Worm (Caenorhabditis elegans) whole organism, L2 larva: ENCODE measurements around the gene str-71.

Experiments
- C34F6.9 ChIP-seq: fragments of 150-350 bp; optimal IDR thresholded peaks from 2 replicates; lab custom pipeline; 2014; ENCODE audit warnings: missing biosample characterization, missing genetic modification characterization
- F13H6.1 ChIP-seq: sonication (generic microtip); optimal IDR thresholded peaks from 2 replicates; lab custom pipeline; 2016; ENCODE audit warnings: missing genetic modification characterization, missing compliant biosample characterization
- Y55F3AM.14 ChIP-seq: fragments of 200-800 bp; sonication (Bioruptor generic); optimal IDR thresholded peaks from 2 replicates; lab custom pipeline; 2018; ENCODE audit warnings: mild to moderate bottlenecking, missing genetic modification characterization, missing compliant biosample characterization
- alr-1 ChIP-seq: fragments of 150-350 bp; optimal IDR thresholded peaks from 2 replicates; lab custom pipeline; 2014; ENCODE audit warnings: missing biosample characterization, missing genetic modification characterization
- aly-2 ChIP-seq: fragments of 150-350 bp; optimal IDR thresholded peaks from 2 replicates; lab custom pipeline; 2014; ENCODE audit warnings: missing biosample characterization, missing genetic modification characterization
- ama-1 ChIP-seq: fragments of 150-350 bp; optimal IDR thresholded peaks from 2 replicates; lab custom pipeline; 2018; ENCODE audit warnings: inconsistent platforms
- blmp-1 ChIP-seq: sonication (generic microtip); optimal IDR thresholded peaks from 2 replicates; lab custom pipeline; 2017; ENCODE audit warnings: missing genetic modification characterization, mild to moderate bottlenecking, missing compliant biosample characterization, antibody characterized with exemption, moderate library complexity; ENCODE audit not compliant: insufficient read depth
- ceh-82 ChIP-seq: fragments of 150-350 bp; optimal IDR thresholded peaks from 2 replicates; lab custom pipeline; 2014; ENCODE audit warnings: missing biosample characterization, missing genetic modification characterization
- crh-2 ChIP-seq: sonication (generic microtip); optimal IDR thresholded peaks from 2 replicates; lab custom pipeline; 2017; ENCODE audit warnings: missing biosample characterization, missing genetic modification characterization
- dmd-4 ChIP-seq: sonication (generic microtip); optimal IDR thresholded peaks from 2 replicates; lab custom pipeline; 2017; ENCODE audit warnings: missing biosample characterization, missing genetic modification characterization
- egl-27 ChIP-seq: sonication (generic microtip); optimal IDR thresholded peaks from 3 replicates; lab custom pipeline; 2017; ENCODE audit warnings: missing biosample characterization, missing genetic modification reagents, missing genetic modification characterization
- elt-1 ChIP-seq: fragments of 150-350 bp; optimal IDR thresholded peaks from 2 replicates; lab custom pipeline; 2014; ENCODE audit warnings: missing biosample characterization, missing genetic modification characterization
- elt-3 ChIP-seq: sonication (generic microtip); optimal IDR thresholded peaks from 2 replicates; lab custom pipeline; 2017; ENCODE audit warnings: missing biosample characterization, missing genetic modification characterization
- gmeb-1 ChIP-seq: fragments of 150-350 bp; optimal IDR thresholded peaks from 2 replicates; lab custom pipeline; 2014; ENCODE audit warnings: missing biosample characterization, missing genetic modification characterization
- lin-13 ChIP-seq: fragments of 150-350 bp; optimal IDR thresholded peaks from 2 replicates; lab custom pipeline; 2014; ENCODE audit warnings: missing biosample characterization, missing genetic modification reagents, missing genetic modification characterization
- lsy-2 ChIP-seq, 2 experiments: fragments of 150-350 bp in 1 of 2; sonication (generic microtip) in 1 of 2; optimal IDR thresholded peaks; 2 replicates each; lab custom pipeline; 2014 to 2017; ENCODE audit warnings: missing biosample characterization in 2 of 2, missing genetic modification characterization in 2 of 2
- mab-5 ChIP-seq: fragments of 150-350 bp; optimal IDR thresholded peaks from 2 replicates; lab custom pipeline; 2014; ENCODE audit warnings: missing biosample characterization, missing genetic modification characterization
- mbf-1 ChIP-seq: sonication (generic microtip); optimal IDR thresholded peaks from 2 replicates; lab custom pipeline; 2017; ENCODE audit warnings: missing biosample characterization, missing genetic modification characterization
- mdl-1 ChIP-seq, 2 experiments: fragments of 150-350 bp in 1 of 2; sonication (generic microtip) in 1 of 2; optimal IDR thresholded peaks; 2 replicates each; lab custom pipeline; 2017; ENCODE audit warnings: missing biosample characterization in 2 of 2, missing genetic modification characterization in 2 of 2
- nhr-10 ChIP-seq: sonication (generic microtip); optimal IDR thresholded peaks from 2 replicates; lab custom pipeline; 2017; ENCODE audit warnings: missing biosample characterization, missing genetic modification characterization
- nhr-11 ChIP-seq: fragments of 150-350 bp; optimal IDR thresholded peaks from 2 replicates; lab custom pipeline; 2014; ENCODE audit warnings: missing biosample characterization, missing genetic modification characterization
- nhr-12 ChIP-seq: fragments of 150-350 bp; optimal IDR thresholded peaks from 2 replicates; lab custom pipeline; 2014; ENCODE audit warnings: missing biosample characterization, missing genetic modification characterization
- nhr-21 ChIP-seq: fragments of 150-350 bp; optimal IDR thresholded peaks from 2 replicates; lab custom pipeline; 2014; ENCODE audit warnings: missing biosample characterization, missing genetic modification characterization
- nhr-23 ChIP-seq: fragments of 150-350 bp; optimal IDR thresholded peaks from 2 replicates; lab custom pipeline; 2014; ENCODE audit warnings: missing biosample characterization, missing genetic modification reagents, missing genetic modification characterization
- nhr-237 ChIP-seq: fragments of 150-350 bp; optimal IDR thresholded peaks from 2 replicates; lab custom pipeline; 2014; ENCODE audit warnings: missing biosample characterization, missing genetic modification characterization
- nhr-25 ChIP-seq: fragments of 150-350 bp; sonication (generic microtip); optimal IDR thresholded peaks from 3 replicates; lab custom pipeline; 2014; ENCODE audit warnings: missing biosample characterization, missing genetic modification characterization
- nhr-6 ChIP-seq: fragments of 150-350 bp; optimal IDR thresholded peaks from 2 replicates; lab custom pipeline; 2014; ENCODE audit warnings: missing biosample characterization, missing genetic modification characterization
- peb-1 ChIP-seq: fragments of 150-350 bp; optimal IDR thresholded peaks from 2 replicates; lab custom pipeline; 2014; ENCODE audit warnings: missing biosample characterization, missing genetic modification characterization
- sem-4 ChIP-seq: fragments of 150-350 bp; optimal IDR thresholded peaks from 2 replicates; lab custom pipeline; 2014; ENCODE audit warnings: missing biosample characterization, missing genetic modification reagents, missing genetic modification characterization
- skn-1 ChIP-seq: sonication (generic microtip); optimal IDR thresholded peaks from 2 replicates; lab custom pipeline; 2017; ENCODE audit warnings: missing biosample characterization, missing genetic modification characterization
- sma-3 ChIP-seq: sonication (generic microtip); optimal IDR thresholded peaks from 2 replicates; lab custom pipeline; 2016; ENCODE audit warnings: missing genetic modification reagents, missing genetic modification characterization, missing compliant biosample characterization
- snpc-4 ChIP-seq: fragments of 150-350 bp; optimal IDR thresholded peaks from 2 replicates; lab custom pipeline; 2014; ENCODE audit warnings: missing biosample characterization, missing genetic modification characterization
- unc-39 ChIP-seq: fragments of 150-350 bp; optimal IDR thresholded peaks from 2 replicates; lab custom pipeline; 2014; ENCODE audit warnings: missing biosample characterization, missing genetic modification characterization
- unc-62 ChIP-seq: fragments of 150-350 bp; optimal IDR thresholded peaks from 2 replicates; lab custom pipeline; 2014; ENCODE audit warnings: missing biosample characterization, missing genetic modification reagents, missing genetic modification characterization
- zag-1 ChIP-seq: fragments of 150-350 bp; optimal IDR thresholded peaks from 2 replicates; lab custom pipeline; 2014; ENCODE audit warnings: missing biosample characterization, missing genetic modification characterization
- ztf-11 ChIP-seq: sonication (generic microtip); optimal IDR thresholded peaks from 2 replicates; lab custom pipeline; 2017; ENCODE audit warnings: missing biosample characterization, missing genetic modification characterization
- ztf-4 ChIP-seq: fragments of 150-350 bp; optimal IDR thresholded peaks from 2 replicates; lab custom pipeline; 2014; ENCODE audit warnings: missing biosample characterization, missing genetic modification characterization

Gene str-71

ce11 chrV:15497731-15498130 lies 38.7 kb upstream of the str-71 start (continued):
- TF ChIP-seq peb-1 (tag; lab: Kevin White, UChicago) (no peak), nhr-6 (no peak), ztf-4 (tag; lab: Kevin White, UChicago) (no peak), aly-2 (tag; lab: Kevin White, UChicago) (no peak), sem-4 (tag; lab: Kevin White, UChicago) (no peak), elt-3 (tag; lab: Kevin White, UChicago) (no peak), mdl-1 (tag; optimal IDR thresholded peaks at IDR 0.05; lab: Kevin White, UChicago) (no peak), egl-27 (tag; lab: Kevin White, UChicago) (peak; percentile 22), ztf-11 (no peak)

- TF ChIP-seq nhr-23 (tag; lab: Kevin White, UChicago): no peak
- TF ChIP-seq nhr-10 (tag; lab: Kevin White, UChicago): no peak
- no peak for TF ChIP-seq egl-27 (tag; lab: Kevin White, UChicago)
- no peak for TF ChIP-seq nhr-11 (tag; lab: Kevin White, UChicago)
- TF ChIP-seq nhr-25 (tag; lab: Kevin White, UChicago): no peak
- no peak for TF ChIP-seq zag-1 (tag; lab: Kevin White, UChicago)
- no peak for TF ChIP-seq elt-1 (tag; lab: Kevin White, UChicago)
- no peak for TF ChIP-seq ceh-82 (tag; lab: Kevin White, UChicago)
- TF ChIP-seq gmeb-1 (tag; lab: Kevin White, UChicago): no peak
- no peak for TF ChIP-seq unc-62 (GFP tag; lab: Kevin White, UChicago)
- TF ChIP-seq nhr-6: no peak
- no peak for TF ChIP-seq F13H6.1 (tag; lab: Kevin White, UChicago)
- no peak for TF ChIP-seq dmd-4 (tag; lab: Kevin White, UChicago)
- no peak for TF ChIP-seq skn-1 (tag; lab: Kevin White, UChicago)
- TF ChIP-seq crh-2: no peak
- TF ChIP-seq ztf-11: no peak
- no peak for TF ChIP-seq nhr-237
- TF ChIP-seq C34F6.9 (tag; lab: Kevin White, UChicago): no peak
- TF ChIP-seq mab-5 (tag; lab: Kevin White, UChicago): no peak
Measured at ce11 chrV:15495169-15495568, 36.2 kb upstream of the str-71 start, which contains the start of gene srh-219. Gene srh-219, plus strand, starts transcription at chrV:15495469.

ce11 chrV:15493680-15494079 lies 34.7 kb upstream of the str-71 start, which contains the start of gene srh-218:
Gene srh-218, plus strand, starts transcription at chrV:15493980.
- no peak for TF ChIP-seq peb-1 (tag; lab: Kevin White, UChicago)
- TF ChIP-seq blmp-1: no peak
- no peak for TF ChIP-seq elt-3 (tag; lab: Kevin White, UChicago)
- TF ChIP-seq mbf-1 (tag; lab: Kevin White, UChicago): no peak
- no peak for TF ChIP-seq elt-1 (tag; lab: Kevin White, UChicago)
- TF ChIP-seq lin-13 (GFP tag; lab: Kevin White, UChicago): no peak
- no peak for TF ChIP-seq nhr-21 (tag; lab: Kevin White, UChicago)
- no peak for TF ChIP-seq dmd-4 (tag; lab: Kevin White, UChicago)
- TF ChIP-seq sma-3: no peak
- TF ChIP-seq C34F6.9 (tag; lab: Kevin White, UChicago): no peak
- no peak for TF ChIP-seq gmeb-1 (tag; lab: Kevin White, UChicago)
- no peak for TF ChIP-seq nhr-6
- no peak for TF ChIP-seq ama-1
- no peak for TF ChIP-seq lsy-2 (tag; optimal IDR thresholded peaks at IDR 0.05; lab: Kevin White, UChicago)
- TF ChIP-seq snpc-4: no peak
- no peak for TF ChIP-seq crh-2

ce11 chrV:15492518-15492917 lies 33.5 kb upstream of the str-71 start, which contains the start of gene str-264:
Gene str-264, minus strand, starts transcription at chrV:15492618.
- TF ChIP-seq unc-39 (no peak), gmeb-1 (tag; lab: Kevin White, UChicago) (no peak), nhr-11 (tag; lab: Kevin White, UChicago) (no peak), nhr-6 (no peak), alr-1 (tag; lab: Kevin White, UChicago) (no peak), sma-3 (no peak)

- no peak for TF ChIP-seq nhr-12 (tag; lab: Kevin White, UChicago)
- TF ChIP-seq unc-39: no peak
- TF ChIP-seq egl-27 (tag; lab: Kevin White, UChicago): no peak
- no peak for TF ChIP-seq Y55F3AM.14 (GFP tag; lab: Kevin White, UChicago)
- no peak for TF ChIP-seq aly-2 (tag; lab: Kevin White, UChicago)
Measured at ce11 chrV:15487764-15488163, 28.8 kb upstream of the str-71 start, which contains the start of gene srw-21. Gene srw-21, plus strand, starts transcription at chrV:15488064.
